Worm (Caenorhabditis elegans): ENCODE results near the gene clec-4.

The clec-4 gene

ce11 chrII:12574668-12575067 lies 6.2 kb downstream of the clec-4 start, which contains the start of gene Y38E10A.3:
TSS of gene Y38E10A.3 (minus strand) at chrII:12574768.
- TF ChIP-seq nhr-27 (tag; optimal IDR thresholded peaks at IDR 0.05) (no peak), ztf-6 (GFP tag; IDR thresholded peaks at IDR 0.05) (no peak), snpc-4 (GFP tag; optimal IDR thresholded peaks at IDR 0.05) (no peak), snpc-4 (tag; optimal IDR thresholded peaks at IDR 0.05) (no peak), cebp-2 (GFP tag; IDR thresholded peaks at IDR 0.05) (no peak), Y56A3A.18 (GFP tag; IDR thresholded peaks at IDR 0.05) (no peak), hrde-1 (tag; optimal IDR thresholded peaks at IDR 0.05; ENCODE audit: borderline replicate concordance) (no peak), unc-130 (GFP tag; optimal IDR thresholded peaks at IDR 0.05) (no peak), gei-17 (GFP tag; optimal IDR thresholded peaks at IDR 0.05) (no peak), chd-7 (tag; optimal IDR thresholded peaks at IDR 0.05) (no peak), F10E7.11 (tag; optimal IDR thresholded peaks at IDR 0.05) (no peak), attf-3 (GFP tag; conservative IDR thresholded peaks at IDR 0.05) (no peak), ztf-26 (tag; optimal IDR thresholded peaks at IDR 0.05) (no peak), ZK185.1 (tag; optimal IDR thresholded peaks at IDR 0.05; ENCODE audit: poor library complexity, severe bottlenecking) (no peak), ekl-4 (GFP tag; IDR thresholded peaks at IDR 0.05) (no peak), D2030.7 (GFP tag; IDR thresholded peaks at IDR 0.05) (no peak), Y67H2A.10 (GFP tag; conservative IDR thresholded peaks at IDR 0.05) (no peak), zfh-2 (GFP tag; conservative IDR thresholded peaks at IDR 0.05) (no peak), F33H1.4 (GFP tag; IDR thresholded peaks at IDR 0.05) (no peak)

ce11 chrII:12573541-12573940 lies 7.4 kb downstream of the clec-4 start, which contains the start of gene Y38E10A.2:
TSS of gene Y38E10A.2 (minus strand) at chrII:12573641.
- TF ChIP-seq ztf-25 (GFP tag; IDR thresholded peaks at IDR 0.05) (no peak), dpff-1 (tag; optimal IDR thresholded peaks at IDR 0.05) (no peak), ceh-27 (GFP tag; optimal IDR thresholded peaks at IDR 0.05) (no peak), snpc-4 (GFP tag; optimal IDR thresholded peaks at IDR 0.05) (no peak), snpc-4 (tag; optimal IDR thresholded peaks at IDR 0.05) (no peak), mxl-1 (tag; optimal IDR thresholded peaks at IDR 0.05) (no peak), B0336.3 (GFP tag; IDR thresholded peaks at IDR 0.05) (no peak), madf-10 (tag; optimal IDR thresholded peaks at IDR 0.05) (no peak), snpc-1.3 (tag; optimal IDR thresholded peaks at IDR 0.05; ENCODE audit: insufficient read depth) (no peak), egl-44 (GFP tag; IDR thresholded peaks at IDR 0.05) (no peak), F55B11.4 (tag; optimal IDR thresholded peaks at IDR 0.05; ENCODE audit: borderline replicate concordance, insufficient read depth) (no peak), hrde-1 (tag; optimal IDR thresholded peaks at IDR 0.05; ENCODE audit: borderline replicate concordance) (no peak), let-526 (GFP tag; IDR thresholded peaks at IDR 0.05) (no peak), ZK185.1 (tag; optimal IDR thresholded peaks at IDR 0.05; ENCODE audit: poor library complexity, severe bottlenecking) (no peak), fkh-3 (tag; optimal IDR thresholded peaks at IDR 0.05) (no peak), B0261.1 (tag; optimal IDR thresholded peaks at IDR 0.05) (no peak), ccch-3 (GFP tag; optimal IDR thresholded peaks at IDR 0.05) (no peak), lir-1 (GFP tag; conservative IDR thresholded peaks at IDR 0.05) (no peak), F52B5.7 (tag; optimal IDR thresholded peaks at IDR 0.05) (no peak), madf-8 (GFP tag; conservative IDR thresholded peaks at IDR 0.05) (no peak), C17E4.6 (GFP tag; IDR thresholded peaks at IDR 0.05) (no peak)

- TF ChIP-seq dpl-1 (GFP tag; optimal IDR thresholded peaks at IDR 0.05) (no peak), unc-130 (GFP tag; optimal IDR thresholded peaks at IDR 0.05) (no peak), xnd-1 (tag; optimal IDR thresholded peaks at IDR 0.05) (no peak), ztf-26 (tag; optimal IDR thresholded peaks at IDR 0.05) (no peak), ztf-18 (tag; optimal IDR thresholded peaks at IDR 0.05) (no peak), gei-17 (GFP tag; optimal IDR thresholded peaks at IDR 0.05) (no peak), C06A6.2 (GFP tag; conservative IDR thresholded peaks at IDR 0.05) (no peak), fkh-3 (tag; optimal IDR thresholded peaks at IDR 0.05) (no peak), Y53F4B.3 (GFP tag; IDR thresholded peaks at IDR 0.05) (no peak), lin-26 (GFP tag; IDR thresholded peaks at IDR 0.05) (no peak), F55B11.4 (tag; optimal IDR thresholded peaks at IDR 0.05; ENCODE audit: borderline replicate concordance, insufficient read depth) (no peak), T07F8.4 (tag; optimal IDR thresholded peaks at IDR 0.05) (no peak), F57C9.4 (tag; optimal IDR thresholded peaks at IDR 0.05) (no peak), chd-7 (tag; optimal IDR thresholded peaks at IDR 0.05) (no peak), zim-3 (tag; optimal IDR thresholded peaks at IDR 0.05) (no peak), let-607 (tag; optimal IDR thresholded peaks at IDR 0.05) (no peak), die-1 (tag; optimal IDR thresholded peaks at IDR 0.05) (no peak)
These were observed 8.2 kb downstream of the clec-4 start, which contains the start of gene Y38E10A.35 for ce11 chrII:12572760-12573159. TSS of gene Y38E10A.35 (minus strand) at chrII:12572860.

Measured in whole organism, young adult.